Fruit fly (Drosophila melanogaster) whole organism, embryonic: ENCODE measurements around the gene CG34242.

ENCODE experiments used
- ATbp ChIP-seq: fragments of 200-800 bp; sonication (Bioruptor generic); optimal IDR thresholded peaks from 2 replicates; lab custom pipeline; 2017; ENCODE audit warnings: missing biosample characterization, mild to moderate bottlenecking, missing genetic modification characterization, missing genetic modification reagents
- Atf3 ChIP-seq: fragments of 200-800 bp; sonication (Bioruptor generic); optimal IDR thresholded peaks from 3 replicates; lab custom pipeline; 2016; ENCODE audit warnings: missing biosample characterization, missing genetic modification characterization
- B-H2 ChIP-seq: fragments of 200-800 bp; sonication (Bioruptor generic); optimal IDR thresholded peaks from 2 replicates; lab custom pipeline; 2018; ENCODE audit warnings: missing biosample characterization, mild to moderate bottlenecking, missing genetic modification characterization
- CG10979 ChIP-seq: fragments of 200-800 bp; sonication (Bioruptor generic); optimal IDR thresholded peaks from 2 replicates; lab custom pipeline; 2018; ENCODE audit warnings: missing biosample characterization, mild to moderate bottlenecking, missing genetic modification characterization, moderate library complexity
- CG11456 ChIP-seq: fragments of 200-800 bp; sonication (Bioruptor generic); IDR thresholded peaks from 3 replicates; pipeline ENCODE4 v1.3.6; 2022; ENCODE audit warnings: missing biosample characterization, missing genetic modification characterization
- CG12942 ChIP-seq: fragments of 200-800 bp; sonication (Bioruptor generic); optimal IDR thresholded peaks from 3 replicates; lab custom pipeline; 2016; ENCODE audit warnings: missing biosample characterization, missing genetic modification characterization
- CG13296 ChIP-seq: fragments of 200-800 bp; sonication (Bioruptor generic); optimal IDR thresholded peaks from 3 replicates; lab custom pipeline; 2018; ENCODE audit warnings: missing biosample characterization, mild to moderate bottlenecking, missing genetic modification characterization
- CG14965 ChIP-seq: fragments of 200-800 bp; sonication (Bioruptor generic); optimal IDR thresholded peaks from 2 replicates; lab custom pipeline; 2016; ENCODE audit warnings: missing biosample characterization, missing genetic modification characterization, borderline replicate concordance
- CG15269 ChIP-seq: fragments of 200-800 bp; sonication (Bioruptor generic); optimal IDR thresholded peaks from 2 replicates; lab custom pipeline; 2018; ENCODE audit warnings: missing biosample characterization, mild to moderate bottlenecking, missing genetic modification characterization, moderate library complexity
- CG15696 ChIP-seq: fragments of 200-800 bp; sonication (Bioruptor generic); optimal IDR thresholded peaks from 2 replicates; lab custom pipeline; 2019; ENCODE audit warnings: missing biosample characterization, mild to moderate bottlenecking, missing genetic modification characterization, moderate library complexity
- CG16815 ChIP-seq: fragments of 200-800 bp; sonication (Bioruptor generic); optimal IDR thresholded peaks from 3 replicates; lab custom pipeline; 2017; ENCODE audit warnings: missing biosample characterization, mild to moderate bottlenecking, missing genetic modification characterization
- CG18262 ChIP-seq: fragments of 200-800 bp; optimal IDR thresholded peaks from 3 replicates; lab custom pipeline; 2019; ENCODE audit warnings: missing biosample characterization, mild to moderate bottlenecking, missing genetic modification characterization, moderate library complexity
- CG1832 ChIP-seq: fragments of 200-800 bp; sonication (Bioruptor generic); optimal IDR thresholded peaks from 2 replicates; lab custom pipeline; 2017; ENCODE audit warnings: missing biosample characterization, mild to moderate bottlenecking, missing genetic modification characterization, inconsistent platforms
- CG2875 ChIP-seq: fragments of 200-800 bp; sonication (Bioruptor generic); optimal IDR thresholded peaks from 2 replicates; lab custom pipeline; 2017; ENCODE audit warnings: missing biosample characterization, mild to moderate bottlenecking, missing genetic modification characterization, missing genetic modification reagents
- CG34224 ChIP-seq: fragments of 200-800 bp; sonication (Bioruptor generic); IDR thresholded peaks from 3 replicates; pipeline ENCODE4 v1.3.6; 2022; ENCODE audit warnings: missing biosample characterization, missing genetic modification characterization; ENCODE audit not compliant: partially characterized antibody
- CG43689 ChIP-seq: fragments of 200-800 bp; sonication (Bioruptor generic); IDR thresholded peaks from 2 replicates; pipeline ENCODE4 v1.3.6; 2022; ENCODE audit warnings: missing biosample characterization, missing genetic modification characterization
- CG4617 ChIP-seq: fragments of 200-800 bp; sonication (Bioruptor generic); optimal IDR thresholded peaks from 3 replicates; lab custom pipeline; 2016; ENCODE audit warnings: missing biosample characterization, missing genetic modification characterization, borderline replicate concordance
- CG5180 ChIP-seq: fragments of 200-800 bp; sonication (Bioruptor generic); optimal IDR thresholded peaks from 3 replicates; lab custom pipeline; 2017; ENCODE audit warnings: missing biosample characterization, missing genetic modification characterization, mild to moderate bottlenecking, moderate library complexity, missing genetic modification reagents
- CG6689 ChIP-seq: fragments of 200-800 bp; sonication (Bioruptor generic); IDR thresholded peaks from 2 replicates; pipeline ENCODE4 v1.3.6; 2022; ENCODE audit warnings: missing biosample characterization, missing genetic modification characterization
- CG9727 ChIP-seq: fragments of 200-800 bp; sonication (Bioruptor generic); optimal IDR thresholded peaks from 3 replicates; lab custom pipeline; 2017; ENCODE audit warnings: missing biosample characterization, mild to moderate bottlenecking, missing genetic modification characterization
- Dek ChIP-seq: fragments of 200-800 bp; sonication (Bioruptor generic); optimal IDR thresholded peaks from 3 replicates; lab custom pipeline; 2019; ENCODE audit warnings: missing biosample characterization, mild to moderate bottlenecking, missing genetic modification characterization, moderate library complexity
- Doc3 ChIP-seq: fragments of 200-800 bp; sonication (Bioruptor generic); IDR thresholded peaks from 3 replicates; pipeline ENCODE4 v1.3.6; 2022; ENCODE audit warnings: missing biosample characterization, missing genetic modification characterization; ENCODE audit not compliant: partially characterized antibody
- HLH3B ChIP-seq: fragments of 200-800 bp; sonication (Bioruptor generic); IDR thresholded peaks from 2 replicates; pipeline ENCODE4 v1.3.6; 2022; ENCODE audit warnings: missing biosample characterization, missing genetic modification characterization
- Hr51 ChIP-seq, 2 experiments: fragments of 200-800 bp; sonication (Bioruptor generic); optimal IDR thresholded peaks; 2 replicates in 1 of 2; 3 replicates in 1 of 2; lab custom pipeline; 2016 to 2018; ENCODE audit warnings: missing biosample characterization in 2 of 2, missing genetic modification characterization in 2 of 2, mild to moderate bottlenecking in 1 of 2, moderate library complexity in 1 of 2
- MESR4 ChIP-seq: fragments of 200-800 bp; sonication (Bioruptor generic); optimal IDR thresholded peaks from 2 replicates; lab custom pipeline; 2018; ENCODE audit warnings: missing biosample characterization, mild to moderate bottlenecking, missing genetic modification characterization, moderate library complexity
- MTF-1 ChIP-seq: fragments of 200-800 bp; sonication (Bioruptor generic); optimal IDR thresholded peaks from 2 replicates; lab custom pipeline; 2018; ENCODE audit warnings: missing biosample characterization, mild to moderate bottlenecking, missing genetic modification characterization, borderline replicate concordance
- Med ChIP-seq: fragments of 200-800 bp; sonication (Bioruptor generic); peaks from one replicate; lab custom pipeline; 2016; ENCODE audit warnings: missing biosample characterization, missing genetic modification characterization, mild to moderate bottlenecking, inconsistent platforms, moderate library complexity
- Mrtf ChIP-seq: fragments of 200-800 bp; sonication (Bioruptor generic); IDR thresholded peaks from 3 replicates; pipeline ENCODE4 v1.3.6; 2022; ENCODE audit warnings: missing biosample characterization, missing genetic modification characterization
- Myb ChIP-seq: fragments of 200-800 bp; sonication (Bioruptor generic); optimal IDR thresholded peaks from 2 replicates; lab custom pipeline; 2016; ENCODE audit warnings: missing biosample characterization, missing genetic modification characterization
- Nf-YC ChIP-seq: fragments of 200-800 bp; optimal IDR thresholded peaks from 3 replicates; lab custom pipeline; 2019; ENCODE audit warnings: missing biosample characterization, mild to moderate bottlenecking, missing genetic modification characterization, moderate library complexity
- PHDP ChIP-seq: fragments of 200-800 bp; sonication (Bioruptor generic); optimal IDR thresholded peaks from 3 replicates; lab custom pipeline; 2018; ENCODE audit warnings: missing biosample characterization, mild to moderate bottlenecking, missing genetic modification characterization, moderate library complexity
- Spps ChIP-seq: fragments of 200-800 bp; sonication (Bioruptor generic); optimal IDR thresholded peaks from 2 replicates; lab custom pipeline; 2018; ENCODE audit warnings: missing biosample characterization, mild to moderate bottlenecking, missing genetic modification characterization
- Stat92E ChIP-seq, 3 experiments: fragments of >200 bp in 2 of 3; fragments of 200-800 bp in 1 of 3; sonication (Bioruptor generic) in 1 of 3; optimal IDR thresholded peaks; 2 replicates each; lab custom pipeline; 2017 to 2019; ENCODE audit warnings: missing biosample characterization in 3 of 3, missing genetic modification characterization in 3 of 3, mild to moderate bottlenecking in 1 of 3, moderate library complexity in 1 of 3
- Xbp1 ChIP-seq: fragments of 200-800 bp; sonication (Bioruptor generic); optimal IDR thresholded peaks from 3 replicates; lab custom pipeline; 2016; ENCODE audit warnings: missing biosample characterization, mild to moderate bottlenecking, missing genetic modification characterization
- ab ChIP-seq: fragments of 200-800 bp; sonication (Bioruptor generic); optimal IDR thresholded peaks from 2 replicates; lab custom pipeline; 2016; ENCODE audit warnings: missing biosample characterization, missing genetic modification characterization
- cg ChIP-seq: fragments of 200-800 bp; sonication (Bioruptor generic); optimal IDR thresholded peaks from 3 replicates; lab custom pipeline; 2019; ENCODE audit warnings: missing biosample characterization, mild to moderate bottlenecking, missing genetic modification characterization, moderate library complexity
- dimm ChIP-seq: fragments of 200-800 bp; sonication (Bioruptor generic); IDR thresholded peaks from 2 replicates; pipeline ENCODE4 v1.3.6; 2022; ENCODE audit warnings: missing biosample characterization, missing genetic modification characterization
- hb ChIP-seq: fragments of 200-800 bp; sonication (Bioruptor generic); IDR thresholded peaks from 3 replicates; pipeline ENCODE4 v1.3.6; 2022; ENCODE audit warnings: missing biosample characterization, missing genetic modification characterization; ENCODE audit not compliant: partially characterized antibody
- hbn ChIP-seq: fragments of 200-800 bp; sonication (Bioruptor generic); IDR thresholded peaks from 2 replicates; pipeline ENCODE4 v1.3.6; 2022; ENCODE audit warnings: missing biosample characterization, missing genetic modification characterization; ENCODE audit not compliant: partially characterized antibody
- ind ChIP-seq: fragments of 200-800 bp; sonication (Bioruptor generic); optimal IDR thresholded peaks from 3 replicates; lab custom pipeline; 2016; ENCODE audit warnings: missing biosample characterization, missing genetic modification characterization
- insv ChIP-seq, 2 experiments: fragments of 200-800 bp; sonication (Bioruptor generic); optimal IDR thresholded peaks; 3 replicates each; lab custom pipeline; 2016 to 2018; ENCODE audit warnings: missing biosample characterization in 2 of 2, missing genetic modification characterization in 2 of 2
- pros ChIP-seq: fragments of 200-800 bp; sonication (Bioruptor generic); optimal IDR thresholded peaks from 3 replicates; lab custom pipeline; 2019; ENCODE audit warnings: missing biosample characterization, mild to moderate bottlenecking, missing genetic modification characterization, moderate library complexity
- schlank ChIP-seq: fragments of 200-800 bp; sonication (Bioruptor generic); optimal IDR thresholded peaks from 2 replicates; lab custom pipeline; 2018; ENCODE audit warnings: missing biosample characterization, mild to moderate bottlenecking, missing genetic modification characterization
- sens ChIP-seq: fragments of 200-800 bp; sonication (Bioruptor generic); peaks from one replicate; lab custom pipeline; 2016; ENCODE audit warnings: missing biosample characterization, missing genetic modification characterization
- ssp ChIP-seq: fragments of 200-800 bp; sonication (Bioruptor generic); IDR thresholded peaks from 2 replicates; pipeline ENCODE4 v1.3.6; 2022; ENCODE audit warnings: missing biosample characterization, missing genetic modification characterization
- tgo ChIP-seq: fragments of 200-800 bp; sonication (Bioruptor generic); IDR thresholded peaks from 3 replicates; pipeline ENCODE4 v1.3.6; 2022; ENCODE audit warnings: missing biosample characterization, missing genetic modification characterization
- tio ChIP-seq: fragments of 200-800 bp; sonication (Bioruptor generic); optimal IDR thresholded peaks from 2 replicates; lab custom pipeline; 2017; ENCODE audit warnings: missing biosample characterization, missing genetic modification characterization, inconsistent platforms
- tup ChIP-seq: fragments of 200-800 bp; sonication (Bioruptor generic); optimal IDR thresholded peaks from 2 replicates; lab custom pipeline; 2016; ENCODE audit warnings: missing biosample characterization, mild to moderate bottlenecking, missing genetic modification characterization, moderate library complexity

Gene CG34242

dm6 chr3L:12572366-12572765, 38.6 kb downstream of the CG34242 start, which contains the start of gene sowah (continued):
- TF ChIP-seq CG6689 (GFP tag; lab: Robert Waterston, UW) (peak; percentile 37; the same call in 1 of the 2 replicates), Dek (tag; lab: Kevin White, UChicago) (peak; percentile 38), HLH3B (peak; percentile 7; the same call in 1 of the 2 replicates), CG11456 (peak; percentile 69; the same call in 1 of the 3 replicates), hb (GFP tag; lab: Robert Waterston, UW) (no peak), CG12942 (GFP tag; lab: Kevin White, UChicago) (peak; percentile 45)

dm6 chr3L:12574867-12575266, 41.1 kb downstream of the CG34242 start:
- TF ChIP-seq hbn (GFP tag; lab: Robert Waterston, UW): no peak
- no peak for TF ChIP-seq CG14965 (GFP tag; lab: Kevin White, UChicago)
- TF ChIP-seq Myb (GFP tag; lab: Kevin White, UChicago): no peak
- TF ChIP-seq CG13296: no peak
- no peak for TF ChIP-seq Mrtf (GFP tag; lab: Robert Waterston, UW)
- TF ChIP-seq sens (GFP tag; lab: Kevin White, UChicago): peak; percentile 69
- TF ChIP-seq MESR4 (GFP tag; lab: Kevin White, UChicago): no peak
- TF ChIP-seq Doc3 (GFP tag; lab: Robert Waterston, UW): no peak
- no peak for TF ChIP-seq ATbp
- no peak for TF ChIP-seq dimm (GFP tag; lab: Robert Waterston, UW)
- no peak for TF ChIP-seq Xbp1 (GFP tag; lab: Kevin White, UChicago)
- TF ChIP-seq CG34224 (GFP tag; lab: Robert Waterston, UW): no peak
- no peak for TF ChIP-seq CG1832 (GFP tag; lab: Kevin White, UChicago)
- no peak for TF ChIP-seq tio (GFP tag; lab: Kevin White, UChicago)
- no peak for TF ChIP-seq MTF-1
- no peak for TF ChIP-seq insv (GFP tag; optimal IDR thresholded peaks at IDR 0.05; lab: Kevin White, UChicago)
- peak; percentile 24 for TF ChIP-seq CG9727 (GFP tag; lab: Kevin White, UChicago)
- no peak for TF ChIP-seq CG4617 (GFP tag; lab: Kevin White, UChicago)
- peak; percentile 17 for TF ChIP-seq CG10979 (tag; lab: Kevin White, UChicago)
- no peak for TF ChIP-seq schlank (tag; lab: Kevin White, UChicago)
- no peak for TF ChIP-seq CG16815 (GFP tag; lab: Kevin White, UChicago)
- no peak for TF ChIP-seq ssp (GFP tag; lab: Robert Waterston, UW)
- TF ChIP-seq Atf3 (GFP tag; lab: Kevin White, UChicago): no peak
- TF ChIP-seq CG15269 (tag; lab: Kevin White, UChicago): no peak
- TF ChIP-seq Spps: no peak
- TF ChIP-seq Hr51 (GFP tag; optimal IDR thresholded peaks at IDR 0.05; lab: Kevin White, UChicago): no peak
- TF ChIP-seq CG43689 (GFP tag; lab: Robert Waterston, UW): no peak
- TF ChIP-seq CG15696 (tag; lab: Kevin White, UChicago): peak; percentile 16
- TF ChIP-seq CG2875 (GFP tag; lab: Kevin White, UChicago): no peak

- TF ChIP-seq Nf-YC: peak; percentile 99
- TF ChIP-seq Stat92E (GFP tag; optimal IDR thresholded peaks at IDR 0.05; lab: Kevin White, UChicago): no peak
- no peak for TF ChIP-seq B-H2 (GFP tag; lab: Kevin White, UChicago)
- TF ChIP-seq CG5180 (GFP tag; lab: Kevin White, UChicago): peak; percentile 98
- TF ChIP-seq pros (GFP tag; lab: Kevin White, UChicago): no peak
- TF ChIP-seq CG18262 (tag; lab: Kevin White, UChicago): no peak
- TF ChIP-seq cg: peak; percentile 31
- peak; percentile 52 for TF ChIP-seq Med
- no peak for TF ChIP-seq ab (GFP tag; lab: Kevin White, UChicago)
- TF ChIP-seq tgo: no peak
- no peak for TF ChIP-seq tup (GFP tag; lab: Kevin White, UChicago)
- no peak for TF ChIP-seq PHDP (tag; lab: Kevin White, UChicago)
- no peak for TF ChIP-seq ind (GFP tag; lab: Kevin White, UChicago)
These were observed 46.4 kb downstream of the CG34242 start, which contains the start of gene ara for dm6 chr3L:12580212-12580676. TSS of gene ara (plus strand) at chr3L:12580672.
